Worm (Caenorhabditis elegans) whole organism, young adult: Measurements from ENCODE around the gene srw-26.

Source experiments
- Y79H2A.3 ChIP-seq: fragments of 200-800 bp; sonication (Bioruptor generic); conservative IDR thresholded peaks from 2 replicates; pipeline ENCODE4 v1.3.6; 2022; ENCODE audit warnings: missing genetic modification reagents, missing genetic modification characterization, missing compliant biosample characterization
- ama-1 ChIP-seq, 3 experiments: fragments of 150-350 bp in 1 of 3; sonication (generic microtip) in 2 of 3; optimal IDR thresholded peaks; 2 replicates each; lab custom pipeline; 2014 to 2018; ENCODE audit warnings: missing biosample characterization in 2 of 3, missing genetic modification characterization in 2 of 3, missing genetic modification reagents in 2 of 3
- bed-2 ChIP-seq: fragments of 200-800 bp; sonication (Bioruptor generic); IDR thresholded peaks from 2 replicates; pipeline ENCODE4 v1.3.6; 2022; ENCODE audit warnings: missing genetic modification reagents, missing genetic modification characterization, missing compliant biosample characterization
- ceh-58 ChIP-seq: fragments of 200-800 bp; sonication (Bioruptor generic); IDR thresholded peaks from 2 replicates; pipeline ENCODE4 v1.3.6; 2022; ENCODE audit warnings: missing genetic modification characterization, missing compliant biosample characterization
- chd-7 ChIP-seq: sonication (generic microtip); optimal IDR thresholded peaks from 2 replicates; lab custom pipeline; 2016; ENCODE audit warnings: mild to moderate bottlenecking, missing genetic modification characterization, moderate library complexity, missing compliant biosample characterization
- egl-44 ChIP-seq: fragments of 200-800 bp; sonication (Bioruptor generic); IDR thresholded peaks from 2 replicates; pipeline ENCODE4 v1.3.6; 2022; ENCODE audit warnings: missing genetic modification reagents, missing genetic modification characterization, missing compliant biosample characterization
- him-1 ChIP-seq: sonication (generic microtip); optimal IDR thresholded peaks from 2 replicates; lab custom pipeline; 2016; ENCODE audit warnings: missing genotype, missing genetic modification reagents, missing genetic modification characterization, missing compliant biosample characterization
- hsf-1 ChIP-seq: fragments of 200-800 bp; sonication (Bioruptor generic); IDR thresholded peaks from 2 replicates; pipeline ENCODE4 v1.3.6; 2022; ENCODE audit warnings: missing genetic modification reagents, missing genetic modification characterization, missing compliant biosample characterization
- madf-8 ChIP-seq: fragments of 200-800 bp; sonication (Bioruptor generic); conservative IDR thresholded peaks from 2 replicates; pipeline ENCODE4 v1.3.6; 2022; ENCODE audit warnings: missing genetic modification reagents, missing genetic modification characterization, missing compliant biosample characterization
- sea-2 ChIP-seq: fragments of 200-800 bp; sonication (Bioruptor generic); IDR thresholded peaks from 2 replicates; pipeline ENCODE4 v1.3.6; 2022; ENCODE audit warnings: missing genetic modification characterization, missing compliant biosample characterization
- snpc-4 ChIP-seq, 5 experiments: fragments of 150-350 bp in 1 of 5; sonication (generic microtip) in 4 of 5; optimal IDR thresholded peaks; 2 replicates each; lab custom pipeline; 2014 to 2018; ENCODE audit warnings: missing genetic modification characterization in 5 of 5, missing biosample characterization in 3 of 5, antibody characterized with exemption in 2 of 5, mild to moderate bottlenecking in 2 of 5, missing compliant biosample characterization in 2 of 5, missing genotype in 2 of 5, moderate library complexity in 2 of 5, missing genetic modification reagents in 1 of 5
- unc-130 ChIP-seq: sonication (generic microtip); optimal IDR thresholded peaks from 2 replicates; lab custom pipeline; 2016; ENCODE audit warnings: missing genetic modification reagents, missing genetic modification characterization, missing compliant biosample characterization
- unc-62 ChIP-seq: fragments of 150-350 bp; optimal IDR thresholded peaks from 2 replicates; lab custom pipeline; 2014; ENCODE audit warnings: missing biosample characterization, missing genetic modification reagents, missing genetic modification characterization

- no peak for TF ChIP-seq unc-130
- TF ChIP-seq egl-44 (GFP tag; lab: Robert Waterston, UW) = no peak
- no peak for TF ChIP-seq ceh-58 (GFP tag; lab: Robert Waterston, UW)
- TF ChIP-seq Y79H2A.3 (GFP tag; lab: Robert Waterston, UW) = no peak
- TF ChIP-seq unc-62 (GFP tag; lab: Kevin White, UChicago) = no peak
- no peak for TF ChIP-seq ama-1 (optimal IDR thresholded peaks at IDR 0.05; lab: Kevin White, UChicago)
- no peak for TF ChIP-seq ama-1 (GFP tag; optimal IDR thresholded peaks at IDR 0.05; lab: Kevin White, UChicago)
- TF ChIP-seq chd-7 = no peak
- no peak for TF ChIP-seq him-1 (tag; lab: Kevin White, UChicago)
- no peak for TF ChIP-seq sea-2 (GFP tag; lab: Robert Waterston, UW)
- no peak for TF ChIP-seq snpc-4 (GFP tag; optimal IDR thresholded peaks at IDR 0.05; lab: Kevin White, UChicago)
- TF ChIP-seq snpc-4 (tag; optimal IDR thresholded peaks at IDR 0.05; lab: Kevin White, UChicago) = no peak
- no peak for TF ChIP-seq bed-2 (GFP tag; lab: Robert Waterston, UW)
- TF ChIP-seq hsf-1 (GFP tag; lab: Robert Waterston, UW) = no peak
- TF ChIP-seq madf-8 (GFP tag; lab: Robert Waterston, UW) = no peak
These were observed 14.8 kb downstream of the srw-26 start, which contains the start of gene F35E8.9 for ce11 chrV:15917458-15917857.
